Worm (Caenorhabditis elegans) whole organism, L2 larva: ENCODE measurements around the gene gtl-2.

Experiments used
- C34F6.9 ChIP-seq: fragments of 150-350 bp; optimal IDR thresholded peaks from 2 replicates; lab custom pipeline; 2014; ENCODE audit warnings: missing biosample characterization, missing genetic modification characterization
- F13H6.1 ChIP-seq: sonication (generic microtip); optimal IDR thresholded peaks from 2 replicates; lab custom pipeline; 2016; ENCODE audit warnings: missing genetic modification characterization, missing compliant biosample characterization
- R02D3.7 ChIP-seq: fragments of 150-350 bp; optimal IDR thresholded peaks from 2 replicates; lab custom pipeline; 2014; ENCODE audit warnings: missing biosample characterization, missing genetic modification characterization
- ZK546.5 ChIP-seq: sonication (generic microtip); optimal IDR thresholded peaks from 2 replicates; lab custom pipeline; 2017; ENCODE audit warnings: missing biosample characterization, missing genetic modification characterization
- alr-1 ChIP-seq: fragments of 150-350 bp; optimal IDR thresholded peaks from 2 replicates; lab custom pipeline; 2014; ENCODE audit warnings: missing biosample characterization, missing genetic modification characterization
- aly-2 ChIP-seq: fragments of 150-350 bp; optimal IDR thresholded peaks from 2 replicates; lab custom pipeline; 2014; ENCODE audit warnings: missing biosample characterization, missing genetic modification characterization
- ama-1 ChIP-seq: fragments of 150-350 bp; optimal IDR thresholded peaks from 2 replicates; lab custom pipeline; 2018; ENCODE audit warnings: inconsistent platforms
- blmp-1 ChIP-seq: sonication (generic microtip); optimal IDR thresholded peaks from 2 replicates; lab custom pipeline; 2017; ENCODE audit warnings: missing genetic modification characterization, mild to moderate bottlenecking, missing compliant biosample characterization, antibody characterized with exemption, moderate library complexity; ENCODE audit not compliant: insufficient read depth
- ceh-82 ChIP-seq: fragments of 150-350 bp; optimal IDR thresholded peaks from 2 replicates; lab custom pipeline; 2014; ENCODE audit warnings: missing biosample characterization, missing genetic modification characterization
- crh-2 ChIP-seq: sonication (generic microtip); optimal IDR thresholded peaks from 2 replicates; lab custom pipeline; 2017; ENCODE audit warnings: missing biosample characterization, missing genetic modification characterization
- elt-3 ChIP-seq: sonication (generic microtip); optimal IDR thresholded peaks from 2 replicates; lab custom pipeline; 2017; ENCODE audit warnings: missing biosample characterization, missing genetic modification characterization
- fos-1 ChIP-seq: fragments of 150-350 bp; optimal IDR thresholded peaks from 2 replicates; lab custom pipeline; 2014; ENCODE audit warnings: missing biosample characterization, missing genetic modification characterization
- gmeb-1 ChIP-seq: fragments of 150-350 bp; optimal IDR thresholded peaks from 2 replicates; lab custom pipeline; 2014; ENCODE audit warnings: missing biosample characterization, missing genetic modification characterization
- lin-11 ChIP-seq: fragments of 150-350 bp; sonication (generic microtip); optimal IDR thresholded peaks from 2 replicates; lab custom pipeline; 2014; ENCODE audit warnings: missing biosample characterization, missing genetic modification characterization, inconsistent platforms, mixed read lengths
- lin-13 ChIP-seq: fragments of 150-350 bp; optimal IDR thresholded peaks from 2 replicates; lab custom pipeline; 2014; ENCODE audit warnings: missing biosample characterization, missing genetic modification reagents, missing genetic modification characterization
- lin-39 ChIP-seq: fragments of 150-350 bp; optimal IDR thresholded peaks from 2 replicates; lab custom pipeline; 2014; ENCODE audit warnings: missing biosample characterization, missing genetic modification reagents, missing genetic modification characterization
- lsy-2 ChIP-seq, 2 experiments: fragments of 150-350 bp in 1 of 2; sonication (generic microtip) in 1 of 2; optimal IDR thresholded peaks; 2 replicates each; lab custom pipeline; 2014 to 2017; ENCODE audit warnings: missing biosample characterization in 2 of 2, missing genetic modification characterization in 2 of 2
- mab-5 ChIP-seq: fragments of 150-350 bp; optimal IDR thresholded peaks from 2 replicates; lab custom pipeline; 2014; ENCODE audit warnings: missing biosample characterization, missing genetic modification characterization
- nhr-10 ChIP-seq: sonication (generic microtip); optimal IDR thresholded peaks from 2 replicates; lab custom pipeline; 2017; ENCODE audit warnings: missing biosample characterization, missing genetic modification characterization
- nhr-11 ChIP-seq: fragments of 150-350 bp; optimal IDR thresholded peaks from 2 replicates; lab custom pipeline; 2014; ENCODE audit warnings: missing biosample characterization, missing genetic modification characterization
- nhr-129 ChIP-seq: fragments of 150-350 bp; optimal IDR thresholded peaks from 2 replicates; lab custom pipeline; 2014; ENCODE audit warnings: missing biosample characterization, missing genetic modification characterization
- nhr-21 ChIP-seq: fragments of 150-350 bp; optimal IDR thresholded peaks from 2 replicates; lab custom pipeline; 2014; ENCODE audit warnings: missing biosample characterization, missing genetic modification characterization
- nhr-23 ChIP-seq: fragments of 150-350 bp; optimal IDR thresholded peaks from 2 replicates; lab custom pipeline; 2014; ENCODE audit warnings: missing biosample characterization, missing genetic modification reagents, missing genetic modification characterization
- nhr-237 ChIP-seq: fragments of 150-350 bp; optimal IDR thresholded peaks from 2 replicates; lab custom pipeline; 2014; ENCODE audit warnings: missing biosample characterization, missing genetic modification characterization
- nhr-6 ChIP-seq: fragments of 150-350 bp; optimal IDR thresholded peaks from 2 replicates; lab custom pipeline; 2014; ENCODE audit warnings: missing biosample characterization, missing genetic modification characterization
- nhr-77 ChIP-seq: fragments of 150-350 bp; optimal IDR thresholded peaks from 2 replicates; lab custom pipeline; 2014; ENCODE audit warnings: missing biosample characterization, missing genetic modification characterization
- peb-1 ChIP-seq: fragments of 150-350 bp; optimal IDR thresholded peaks from 2 replicates; lab custom pipeline; 2014; ENCODE audit warnings: missing biosample characterization, missing genetic modification characterization
- skn-1 ChIP-seq: sonication (generic microtip); optimal IDR thresholded peaks from 2 replicates; lab custom pipeline; 2017; ENCODE audit warnings: missing biosample characterization, missing genetic modification characterization
- sma-3 ChIP-seq: sonication (generic microtip); optimal IDR thresholded peaks from 2 replicates; lab custom pipeline; 2016; ENCODE audit warnings: missing genetic modification reagents, missing genetic modification characterization, missing compliant biosample characterization
- sma-9 ChIP-seq, 2 experiments: fragments of 150-350 bp in 1 of 2; sonication (generic microtip) in 1 of 2; optimal IDR thresholded peaks; 2 replicates each; lab custom pipeline; 2014 to 2016; ENCODE audit warnings: missing genetic modification characterization in 2 of 2, mild to moderate bottlenecking in 1 of 2, missing biosample characterization in 1 of 2, missing compliant biosample characterization in 1 of 2, missing genetic modification reagents in 1 of 2, moderate library complexity in 1 of 2
- snpc-4 ChIP-seq: fragments of 150-350 bp; optimal IDR thresholded peaks from 2 replicates; lab custom pipeline; 2014; ENCODE audit warnings: missing biosample characterization, missing genetic modification characterization
- unc-39 ChIP-seq: fragments of 150-350 bp; optimal IDR thresholded peaks from 2 replicates; lab custom pipeline; 2014; ENCODE audit warnings: missing biosample characterization, missing genetic modification characterization
- unc-55 ChIP-seq: fragments of 150-350 bp; sonication (generic microtip); optimal IDR thresholded peaks from 3 replicates; lab custom pipeline; 2014; ENCODE audit warnings: missing biosample characterization, missing genetic modification reagents, missing genetic modification characterization
- unc-62 ChIP-seq: fragments of 150-350 bp; optimal IDR thresholded peaks from 2 replicates; lab custom pipeline; 2014; ENCODE audit warnings: missing biosample characterization, missing genetic modification reagents, missing genetic modification characterization
- zag-1 ChIP-seq: fragments of 150-350 bp; optimal IDR thresholded peaks from 2 replicates; lab custom pipeline; 2014; ENCODE audit warnings: missing biosample characterization, missing genetic modification characterization
- ztf-1 ChIP-seq: fragments of 200-800 bp; sonication (Bioruptor generic); conservative IDR thresholded peaks from 2 replicates; pipeline ENCODE4 v1.3.6; 2022; ENCODE audit warnings: missing genetic modification characterization, missing compliant biosample characterization
- ztf-11 ChIP-seq: sonication (generic microtip); optimal IDR thresholded peaks from 2 replicates; lab custom pipeline; 2017; ENCODE audit warnings: missing biosample characterization, missing genetic modification characterization
- ztf-4 ChIP-seq: fragments of 150-350 bp; optimal IDR thresholded peaks from 2 replicates; lab custom pipeline; 2014; ENCODE audit warnings: missing biosample characterization, missing genetic modification characterization

Gene gtl-2

DNA sequence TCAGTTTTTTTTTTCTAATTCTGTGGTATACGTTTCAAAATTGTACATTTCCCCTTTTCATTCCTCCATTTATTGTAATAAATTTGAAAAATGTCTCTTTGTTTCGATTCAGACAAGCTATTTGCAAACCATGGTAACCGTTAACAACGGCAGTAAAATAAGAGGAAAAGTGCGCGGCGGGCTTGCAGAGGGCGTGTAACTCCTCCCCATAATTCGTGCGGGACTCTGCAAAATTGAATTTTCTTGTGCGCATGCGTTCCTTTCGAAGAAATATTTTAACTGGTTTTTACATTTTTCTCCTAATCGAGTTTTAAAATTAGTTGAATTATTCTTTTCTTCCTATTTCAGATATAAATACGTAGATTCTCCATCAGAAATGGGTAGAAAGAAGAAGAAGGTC is 37.4 kb downstream of the gtl-2 start, which contains the start of gene znf-207:
Gene znf-207 (plus strand): TSS at position 349 of the 400 bp plus-strand sequence.
- TF ChIP-seq ztf-4 (no peak), lin-13 (GFP tag; lab: Kevin White, UChicago) (peak; percentile 41), nhr-129 (tag; lab: Kevin White, UChicago) (peak; percentile 43), ztf-1 (GFP tag; lab: Robert Waterston, UW) (no peak), peb-1 (tag; lab: Kevin White, UChicago) (no peak), lsy-2 (tag; optimal IDR thresholded peaks at IDR 0.05; lab: Kevin White, UChicago) (peak in 1 of 2 experiments; percentile 49), C34F6.9 (peak; percentile 57), ztf-11 (tag; lab: Kevin White, UChicago) (no peak), fos-1 (tag; lab: Kevin White, UChicago) (peak; percentile 4), F13H6.1 (tag; lab: Kevin White, UChicago) (peak; percentile 43), ama-1 (lab: Kevin White, UChicago) (no peak), ceh-82 (no peak), crh-2 (tag; lab: Kevin White, UChicago) (peak; percentile 6), sma-9 (GFP tag; optimal IDR thresholded peaks at IDR 0.05; lab: Kevin White, UChicago) (peak; percentile 27), sma-9 (tag; optimal IDR thresholded peaks at IDR 0.05; lab: Kevin White, UChicago) (no peak), lin-11 (tag; lab: Kevin White, UChicago) (no peak), mab-5 (tag; lab: Kevin White, UChicago) (no peak), snpc-4 (tag; lab: Kevin White, UChicago) (no peak), lin-39 (tag; lab: Kevin White, UChicago) (no peak), unc-55 (GFP tag; lab: Kevin White, UChicago) (peak; percentile 56), elt-3 (tag; lab: Kevin White, UChicago) (no peak), blmp-1 (tag; lab: Kevin White, UChicago) (no peak), nhr-10 (no peak), nhr-77 (tag; lab: Kevin White, UChicago) (no peak), nhr-21 (tag; lab: Kevin White, UChicago) (no peak), gmeb-1 (tag; lab: Kevin White, UChicago) (no peak)

DNA sequence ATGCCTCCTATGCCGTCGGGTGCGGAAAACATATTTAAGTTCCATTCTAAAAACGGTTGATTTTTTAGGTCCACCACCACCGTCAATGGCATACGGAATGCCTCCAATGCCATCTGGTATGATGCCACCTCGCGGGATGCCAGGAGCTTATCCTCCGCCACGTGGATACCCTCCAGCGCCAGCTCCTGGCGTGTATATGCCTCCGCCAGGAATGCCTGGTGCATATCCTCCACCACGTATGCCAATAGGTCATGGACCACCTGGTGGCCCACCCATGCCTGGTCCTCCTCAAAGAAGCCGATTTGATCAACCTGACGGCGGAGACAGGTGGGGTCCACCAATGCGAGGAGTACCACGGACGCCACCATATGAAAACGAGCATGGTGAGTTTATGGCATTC is 38.2 kb downstream of the gtl-2 start:
- TF ChIP-seq skn-1 (no peak), aly-2 (tag; lab: Kevin White, UChicago) (no peak), ZK546.5 (tag; lab: Kevin White, UChicago) (no peak), crh-2 (tag; lab: Kevin White, UChicago) (no peak), nhr-237 (no peak), zag-1 (no peak), alr-1 (tag; lab: Kevin White, UChicago) (no peak), elt-3 (tag; lab: Kevin White, UChicago) (no peak), unc-39 (tag; lab: Kevin White, UChicago) (no peak), sma-3 (GFP tag; lab: Kevin White, UChicago) (no peak), lin-11 (tag; lab: Kevin White, UChicago) (no peak)

DNA sequence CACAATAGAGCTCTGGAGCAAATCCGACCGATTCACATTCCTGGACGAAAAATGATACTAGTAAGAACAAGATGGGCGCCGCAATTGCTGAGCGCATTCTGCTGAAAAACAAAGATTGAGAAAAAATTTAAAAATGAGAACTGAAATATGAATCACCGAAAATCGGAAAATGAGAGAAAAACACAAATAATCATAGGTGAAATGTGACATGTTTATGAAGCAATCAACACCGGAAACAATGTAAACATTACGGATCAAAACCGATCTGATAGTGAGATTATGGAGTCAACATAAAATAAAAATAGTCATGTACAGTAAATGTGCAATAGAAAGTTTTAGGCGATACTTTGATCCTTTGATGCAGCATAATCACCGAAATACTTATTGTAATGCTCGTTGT is 40.6 kb downstream of the gtl-2 start, which contains the start of gene dnj-2:
Gene dnj-2 (minus strand): TSS at position 101 of the 400 bp plus-strand sequence.
- TF ChIP-seq sma-9 (GFP tag; optimal IDR thresholded peaks at IDR 0.05; lab: Kevin White, UChicago): no peak
- TF ChIP-seq sma-9 (tag; optimal IDR thresholded peaks at IDR 0.05; lab: Kevin White, UChicago): no peak
- no peak for TF ChIP-seq R02D3.7 (tag; lab: Kevin White, UChicago)
- TF ChIP-seq lsy-2 (tag; optimal IDR thresholded peaks at IDR 0.05; lab: Kevin White, UChicago): no peak
- TF ChIP-seq lin-13 (GFP tag; lab: Kevin White, UChicago): no peak
- no peak for TF ChIP-seq snpc-4 (tag; lab: Kevin White, UChicago)
- TF ChIP-seq nhr-21 (tag; lab: Kevin White, UChicago): no peak
- no peak for TF ChIP-seq ztf-1 (GFP tag; lab: Robert Waterston, UW)
- TF ChIP-seq ZK546.5 (tag; lab: Kevin White, UChicago): no peak
- TF ChIP-seq F13H6.1 (tag; lab: Kevin White, UChicago): no peak
- TF ChIP-seq nhr-11: no peak
- no peak for TF ChIP-seq peb-1 (tag; lab: Kevin White, UChicago)
- no peak for TF ChIP-seq nhr-6 (tag; lab: Kevin White, UChicago)
- TF ChIP-seq skn-1: no peak
- TF ChIP-seq ztf-11 (tag; lab: Kevin White, UChicago): no peak
- TF ChIP-seq aly-2 (tag; lab: Kevin White, UChicago): no peak
- TF ChIP-seq nhr-23 (tag; lab: Kevin White, UChicago): no peak
- no peak for TF ChIP-seq unc-62
- no peak for TF ChIP-seq alr-1 (tag; lab: Kevin White, UChicago)
- TF ChIP-seq, all 48 proteins: peak for 0
